Fruit fly (Drosophila melanogaster) whole organism, prepupa: ENCODE data around the gene Gad1.

Experiments
- Blimp-1 ChIP-seq: fragments of 200-800 bp; sonication (Bioruptor generic); optimal IDR thresholded peaks from 3 replicates; lab custom pipeline; 2017; ENCODE audit warnings: missing biosample characterization, missing genetic modification characterization, mild to moderate bottlenecking, moderate library complexity, missing genetic modification reagents
- CG10631 ChIP-seq: fragments of 200-800 bp; sonication (Bioruptor generic); optimal IDR thresholded peaks from 2 replicates; lab custom pipeline; 2016; ENCODE audit warnings: missing biosample characterization, missing genetic modification characterization
- CG10669 ChIP-seq: fragments of 200-800 bp; sonication (Bioruptor generic); optimal IDR thresholded peaks from 3 replicates; lab custom pipeline; 2018; ENCODE audit warnings: missing biosample characterization, mild to moderate bottlenecking, missing genetic modification characterization, moderate library complexity
- CG11294 ChIP-seq: fragments of 200-800 bp; sonication (Bioruptor generic); IDR thresholded peaks from 2 replicates; pipeline ENCODE4 v1.3.6; 2022; ENCODE audit warnings: missing biosample characterization, missing genetic modification characterization
- CG11762 ChIP-seq: fragments of 200-800 bp; sonication (Bioruptor generic); optimal IDR thresholded peaks from 3 replicates; lab custom pipeline; 2016; ENCODE audit warnings: missing biosample characterization, missing genetic modification characterization; ENCODE audit not compliant: insufficient read depth
- CG11902 ChIP-seq: fragments of 200-800 bp; sonication (Bioruptor generic); optimal IDR thresholded peaks from 3 replicates; lab custom pipeline; 2016; ENCODE audit warnings: missing biosample characterization, missing genetic modification characterization
- CG15336 ChIP-seq: fragments of 200-800 bp; sonication (Bioruptor generic); IDR thresholded peaks from 2 replicates; pipeline ENCODE4 v1.3.6; 2022; ENCODE audit warnings: missing biosample characterization, missing genetic modification characterization
- CG1621 ChIP-seq: fragments of 200-800 bp; sonication (Bioruptor generic); optimal IDR thresholded peaks from 3 replicates; lab custom pipeline; 2018; ENCODE audit warnings: missing biosample characterization, mild to moderate bottlenecking, missing genetic modification characterization
- CG16779 ChIP-seq: fragments of 200-800 bp; sonication (Bioruptor generic); optimal IDR thresholded peaks from 3 replicates; lab custom pipeline; 2017; ENCODE audit warnings: missing biosample characterization, mild to moderate bottlenecking, missing genetic modification characterization
- CG3032 ChIP-seq: fragments of 200-800 bp; optimal IDR thresholded peaks from 2 replicates; lab custom pipeline; 2019; ENCODE audit warnings: missing biosample characterization, mild to moderate bottlenecking, missing genetic modification characterization, moderate library complexity
- CG31627 ChIP-seq: fragments of 200-800 bp; sonication (Bioruptor generic); optimal IDR thresholded peaks from 3 replicates; lab custom pipeline; 2016; ENCODE audit warnings: missing biosample characterization, missing genetic modification characterization
- CG34406 ChIP-seq: fragments of 200-800 bp; sonication (Bioruptor generic); optimal IDR thresholded peaks from 3 replicates; lab custom pipeline; 2016; ENCODE audit warnings: missing biosample characterization, missing genetic modification characterization
- CG6163 ChIP-seq: fragments of 200-800 bp; sonication (Bioruptor generic); IDR thresholded peaks from 3 replicates; pipeline ENCODE4 v1.3.6; 2022; ENCODE audit warnings: missing biosample characterization, missing genetic modification characterization
- CG6792 ChIP-seq: fragments of 200-800 bp; sonication (Bioruptor generic); optimal IDR thresholded peaks from 3 replicates; lab custom pipeline; 2016; ENCODE audit warnings: missing biosample characterization, missing genetic modification characterization
- CG7368 ChIP-seq: fragments of 200-800 bp; sonication (Bioruptor generic); optimal IDR thresholded peaks from 3 replicates; lab custom pipeline; 2016; ENCODE audit warnings: missing biosample characterization, missing genetic modification characterization
- CG8319 ChIP-seq: fragments of 200-800 bp; sonication (Bioruptor generic); optimal IDR thresholded peaks from 3 replicates; lab custom pipeline; 2016; ENCODE audit warnings: missing biosample characterization, missing genetic modification characterization
- Eip75B ChIP-seq: fragments of 200-800 bp; sonication (Bioruptor generic); optimal IDR thresholded peaks from 3 replicates; lab custom pipeline; 2016; ENCODE audit warnings: missing biosample characterization, missing genetic modification characterization
- Eip78C ChIP-seq: fragments of 200-800 bp; sonication (Bioruptor generic); peaks from one replicate; lab custom pipeline; 2016; ENCODE audit warnings: missing biosample characterization, missing genetic modification characterization
- Eip93F ChIP-seq: fragments of 200-800 bp; sonication (Bioruptor generic); optimal IDR thresholded peaks from 2 replicates; lab custom pipeline; 2016; ENCODE audit warnings: missing biosample characterization, mild to moderate bottlenecking, missing genetic modification characterization
- Ets96B ChIP-seq: fragments of 200-800 bp; optimal IDR thresholded peaks from 2 replicates; lab custom pipeline; 2019; ENCODE audit warnings: missing biosample characterization, mild to moderate bottlenecking, missing genetic modification characterization, moderate library complexity
- Gug ChIP-seq: fragments of 200-800 bp; sonication (Bioruptor generic); IDR thresholded peaks from 2 replicates; pipeline ENCODE4 v1.3.6; 2022; ENCODE audit warnings: missing biosample characterization, missing genetic modification characterization
- Hr38 ChIP-seq: sonication (Bioruptor generic); optimal IDR thresholded peaks from 2 replicates; lab custom pipeline; 2016; ENCODE audit warnings: missing biosample characterization, missing genetic modification characterization
- Hr39 ChIP-seq: fragments of 200-800 bp; sonication (Bioruptor generic); optimal IDR thresholded peaks from 2 replicates; lab custom pipeline; 2016; ENCODE audit warnings: missing biosample characterization, missing genetic modification characterization
- Lpt ChIP-seq: fragments of 200-800 bp; sonication (Bioruptor generic); optimal IDR thresholded peaks from 3 replicates; lab custom pipeline; 2016; ENCODE audit warnings: missing biosample characterization, missing genetic modification characterization
- Met ChIP-seq: fragments of 200-800 bp; sonication (Bioruptor generic); optimal IDR thresholded peaks from 3 replicates; lab custom pipeline; 2016; ENCODE audit warnings: missing biosample characterization, missing genetic modification characterization
- OdsH ChIP-seq: fragments of 200-800 bp; sonication (Bioruptor generic); optimal IDR thresholded peaks from 3 replicates; lab custom pipeline; 2016; ENCODE audit warnings: missing biosample characterization, missing genetic modification characterization
- Smox ChIP-seq: fragments of 200-800 bp; sonication (Bioruptor generic); optimal IDR thresholded peaks from 3 replicates; lab custom pipeline; 2016; ENCODE audit warnings: missing biosample characterization, missing genetic modification characterization
- Sox102F ChIP-seq: fragments of 200-800 bp; sonication (Bioruptor generic); optimal IDR thresholded peaks from 2 replicates; lab custom pipeline; 2016; ENCODE audit warnings: missing biosample characterization, mild to moderate bottlenecking, missing genetic modification characterization
- Sox14 ChIP-seq: fragments of 200-800 bp; sonication (Bioruptor generic); optimal IDR thresholded peaks from 3 replicates; lab custom pipeline; 2016; ENCODE audit warnings: missing biosample characterization, missing genetic modification characterization
- Sox15 ChIP-seq: fragments of 200-800 bp; sonication (Bioruptor generic); optimal IDR thresholded peaks from 3 replicates; lab custom pipeline; 2016; ENCODE audit warnings: missing biosample characterization, missing genetic modification characterization
- achi ChIP-seq: fragments of 200-800 bp; sonication (Bioruptor generic); optimal IDR thresholded peaks from 3 replicates; lab custom pipeline; 2016; ENCODE audit warnings: missing biosample characterization, missing genetic modification characterization
- dac ChIP-seq: fragments of 200-800 bp; sonication (Bioruptor generic); optimal IDR thresholded peaks from 2 replicates; lab custom pipeline; 2017; ENCODE audit warnings: missing biosample characterization, mild to moderate bottlenecking, missing genetic modification characterization
- dsx ChIP-seq: fragments of 200-800 bp; optimal IDR thresholded peaks from 3 replicates; lab custom pipeline; 2019; ENCODE audit warnings: missing biosample characterization, mild to moderate bottlenecking, missing genetic modification characterization, moderate library complexity; ENCODE audit not compliant: poor library complexity, severe bottlenecking
- eg ChIP-seq: fragments of 200-800 bp; sonication (Bioruptor generic); IDR thresholded peaks from 3 replicates; pipeline ENCODE4 v1.3.6; 2022; ENCODE audit warnings: missing biosample characterization, missing genetic modification characterization
- esn ChIP-seq: fragments of 200-800 bp; sonication (Bioruptor generic); optimal IDR thresholded peaks from 2 replicates; lab custom pipeline; 2016; ENCODE audit warnings: missing biosample characterization, mild to moderate bottlenecking, missing genetic modification characterization, moderate library complexity
- fd59A ChIP-seq: fragments of 200-800 bp; sonication (Bioruptor generic); optimal IDR thresholded peaks from 2 replicates; lab custom pipeline; 2017; ENCODE audit warnings: missing biosample characterization, mild to moderate bottlenecking, missing genetic modification characterization, missing genetic modification reagents
- fkh ChIP-seq: fragments of 200-800 bp; sonication (Bioruptor generic); optimal IDR thresholded peaks from 3 replicates; lab custom pipeline; 2017; ENCODE audit warnings: missing biosample characterization, mild to moderate bottlenecking, missing genetic modification characterization, moderate library complexity
- lz ChIP-seq: fragments of 200-800 bp; sonication (Bioruptor generic); optimal IDR thresholded peaks from 3 replicates; lab custom pipeline; 2016; ENCODE audit warnings: missing biosample characterization, missing genetic modification characterization
- net ChIP-seq: fragments of 200-800 bp; sonication (Bioruptor generic); optimal IDR thresholded peaks from 3 replicates; lab custom pipeline; 2016; ENCODE audit warnings: missing biosample characterization, missing genetic modification characterization
- pdm3 ChIP-seq: fragments of 200-800 bp; sonication (Bioruptor generic); optimal IDR thresholded peaks from 3 replicates; lab custom pipeline; 2016; ENCODE audit warnings: missing biosample characterization, missing genetic modification characterization
- salr ChIP-seq, 2 experiments: fragments of 200-800 bp; sonication (Bioruptor generic); optimal IDR thresholded peaks; 3 replicates each; lab custom pipeline; 2016 to 2018; ENCODE audit warnings: missing biosample characterization in 2 of 2, missing genetic modification characterization in 2 of 2, mild to moderate bottlenecking in 1 of 2
- spab ChIP-seq: fragments of 200-800 bp; sonication (Bioruptor generic); optimal IDR thresholded peaks from 2 replicates; lab custom pipeline; 2017; ENCODE audit warnings: missing biosample characterization, mild to moderate bottlenecking, missing genetic modification characterization, missing genetic modification reagents
- ss ChIP-seq, 2 experiments: fragments of 200-800 bp; sonication (Bioruptor generic); optimal IDR thresholded peaks; 2 replicates in 1 of 2; 3 replicates in 1 of 2; lab custom pipeline; 2017 to 2018; ENCODE audit warnings: mild to moderate bottlenecking in 2 of 2, missing biosample characterization in 2 of 2, missing genetic modification characterization in 2 of 2, moderate library complexity in 1 of 2
- svp ChIP-seq: fragments of 200-800 bp; sonication (Bioruptor generic); peaks from one replicate; lab custom pipeline; 2016; ENCODE audit warnings: missing biosample characterization, missing genetic modification characterization
- topi ChIP-seq: fragments of 200-800 bp; sonication (Bioruptor generic); optimal IDR thresholded peaks from 3 replicates; lab custom pipeline; 2016; ENCODE audit warnings: missing biosample characterization, missing genetic modification characterization

Gad1 gene

DNA sequence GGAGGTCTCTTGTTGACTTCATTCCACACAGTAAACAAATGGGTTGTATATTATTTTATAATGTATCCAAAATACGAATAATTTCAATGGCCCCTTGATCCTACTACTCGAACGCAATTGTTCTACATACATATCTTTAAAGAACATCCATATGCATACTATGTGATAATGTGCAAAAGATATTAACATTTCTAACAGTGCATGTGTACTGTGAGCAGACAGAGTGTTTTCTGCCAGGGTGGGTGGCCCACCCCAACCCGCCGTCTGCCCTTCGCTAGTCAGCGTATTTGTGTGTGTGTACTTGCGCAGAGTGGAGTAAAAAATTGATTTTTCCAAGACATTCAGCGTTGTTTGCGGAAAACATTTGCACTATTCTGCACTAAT, 17.6 kb downstream of the Gad1 start (continued):
- TF ChIP-seq Hr38 (GFP tag; lab: Kevin White, UChicago), result no peak
- TF ChIP-seq CG11902 (GFP tag; lab: Kevin White, UChicago), result peak; percentile 70
- TF ChIP-seq CG7368 (GFP tag; lab: Kevin White, UChicago), result peak; percentile 83
- TF ChIP-seq CG3032 (tag; lab: Kevin White, UChicago), result peak; percentile 91
- TF ChIP-seq eg (GFP tag; lab: Robert Waterston, UW), result peak; percentile 95
- peak; percentile 57 for TF ChIP-seq CG34406
- TF ChIP-seq Blimp-1 (GFP tag; lab: Kevin White, UChicago), result no peak
- TF ChIP-seq Sox14 (GFP tag; lab: Kevin White, UChicago), result peak; percentile 84
- TF ChIP-seq Gug (GFP tag; lab: Robert Waterston, UW), result peak; percentile 94
- TF ChIP-seq OdsH (GFP tag; lab: Kevin White, UChicago), result peak; percentile 83
- TF ChIP-seq dsx (GFP tag; lab: Kevin White, UChicago), result peak; percentile 75
- TF ChIP-seq Smox, result peak; percentile 55
- TF ChIP-seq spab (GFP tag; lab: Kevin White, UChicago), result peak; percentile 66
- peak; percentile 76 for TF ChIP-seq achi (GFP tag; lab: Kevin White, UChicago)
- peak; percentile 90 for TF ChIP-seq CG15336 (GFP tag; lab: Robert Waterston, UW)
- TF ChIP-seq CG1621 (tag; lab: Kevin White, UChicago), result peak; percentile 86
- peak; percentile 79 for TF ChIP-seq pdm3
- peak; percentile 95 for TF ChIP-seq Eip78C (GFP tag; lab: Kevin White, UChicago)
- peak; percentile 85 for TF ChIP-seq CG11762 (GFP tag; lab: Kevin White, UChicago)
- peak; percentile 56 for TF ChIP-seq Lpt (GFP tag; lab: Kevin White, UChicago)
- TF ChIP-seq Hr39 (GFP tag; lab: Kevin White, UChicago), result peak; percentile 85

DNA sequence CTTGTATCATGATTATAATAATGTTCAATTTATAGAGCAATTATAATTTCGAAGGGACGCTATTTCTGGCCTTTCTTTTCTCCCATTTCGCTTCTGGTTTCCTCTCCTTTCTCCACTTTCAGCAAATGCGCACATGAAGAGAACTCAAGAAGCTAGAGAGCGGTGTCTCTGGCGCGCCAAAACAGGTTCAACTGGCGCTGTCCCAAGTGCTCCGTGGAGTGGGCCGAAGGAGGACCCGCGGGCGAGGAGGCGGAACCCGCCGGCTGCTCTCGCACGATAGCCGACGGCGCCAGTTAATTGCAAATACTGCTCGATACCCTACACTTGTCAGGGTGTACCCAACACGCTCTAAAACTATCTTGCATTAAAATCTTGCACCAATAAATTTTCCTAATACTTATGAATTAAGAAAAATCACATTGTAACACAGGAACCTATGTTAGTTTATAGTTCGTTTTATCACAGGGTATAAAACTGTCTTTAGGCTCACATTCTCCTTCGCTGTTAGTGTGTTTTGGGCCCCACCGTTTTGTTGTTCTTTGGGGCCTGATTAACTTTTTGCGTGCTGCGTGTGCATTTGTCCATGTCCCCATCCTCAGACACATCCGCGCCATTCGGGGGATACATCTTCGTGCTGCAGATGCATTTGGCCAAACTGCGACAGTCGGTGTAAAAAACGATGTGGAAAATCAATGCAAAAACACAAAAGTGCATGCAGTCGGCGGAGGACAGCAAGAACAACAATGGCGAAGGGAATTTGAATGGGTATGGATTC, 18.1 kb downstream of the Gad1 start:
- TF ChIP-seq CG1621 (tag; lab: Kevin White, UChicago) (peak; percentile 97), Eip75B (GFP tag; lab: Kevin White, UChicago) (peak; percentile 98), CG34406 (peak; percentile 98), Smox (peak; percentile 98), CG10631 (peak; percentile 97), Eip78C (GFP tag; lab: Kevin White, UChicago) (peak; percentile 99), Sox14 (GFP tag; lab: Kevin White, UChicago) (peak; percentile 99), dac (GFP tag; lab: Kevin White, UChicago) (peak; percentile 97), topi (GFP tag; lab: Kevin White, UChicago) (peak; percentile 97), CG11902 (GFP tag; lab: Kevin White, UChicago) (peak; percentile 99), net (GFP tag; lab: Kevin White, UChicago) (peak; percentile 99), CG3032 (tag; lab: Kevin White, UChicago) (peak; percentile 98), CG8319 (GFP tag; lab: Kevin White, UChicago) (peak; percentile 96), Gug (GFP tag; lab: Robert Waterston, UW) (peak; percentile 99), Met (GFP tag; lab: Kevin White, UChicago) (peak; percentile 98), Lpt (GFP tag; lab: Kevin White, UChicago) (peak; percentile 98), CG16779 (tag; lab: Kevin White, UChicago) (peak; percentile 91), CG11294 (GFP tag; lab: Robert Waterston, UW) (peak; percentile 98), salr (GFP tag; optimal IDR thresholded peaks at IDR 0.05; lab: Kevin White, UChicago) (peak; percentile 98), Hr38 (GFP tag; lab: Kevin White, UChicago) (peak; percentile 88), CG6792 (GFP tag; lab: Kevin White, UChicago) (peak; percentile 99), CG31627 (GFP tag; lab: Kevin White, UChicago) (peak; percentile 99), esn (peak; percentile 99), dsx (GFP tag; lab: Kevin White, UChicago) (peak; percentile 94), Ets96B (peak; percentile 98), CG6163 (GFP tag; lab: Robert Waterston, UW) (peak; percentile 99), CG10669 (peak; percentile 96), Sox102F (GFP tag; lab: Kevin White, UChicago) (peak; percentile 98), fkh (GFP tag; lab: Kevin White, UChicago) (peak; percentile 25), Blimp-1 (GFP tag; lab: Kevin White, UChicago) (peak; percentile 91), lz (GFP tag; lab: Kevin White, UChicago) (peak; percentile 99), achi (GFP tag; lab: Kevin White, UChicago) (peak; percentile 98), Eip93F (peak; percentile 92), spab (GFP tag; lab: Kevin White, UChicago) (peak; percentile 96), svp (GFP tag; lab: Kevin White, UChicago) (peak; percentile 99), fd59A (GFP tag; lab: Kevin White, UChicago) (peak; percentile 98), Sox15 (GFP tag; lab: Kevin White, UChicago) (peak; percentile 98), ss (GFP tag; optimal IDR thresholded peaks at IDR 0.05; lab: Kevin White, UChicago) (peak; percentile 95 to 98)
